Worm (Caenorhabditis elegans) whole organism, L2 larva: ENCODE data around the gene T20G5.9.

Experiments
- Y55F3AM.14 ChIP-seq: fragments of 200-800 bp; sonication (Bioruptor generic); optimal IDR thresholded peaks from 2 replicates; lab custom pipeline; 2018; ENCODE audit warnings: mild to moderate bottlenecking, missing genetic modification characterization, missing compliant biosample characterization
- alr-1 ChIP-seq: fragments of 150-350 bp; optimal IDR thresholded peaks from 2 replicates; lab custom pipeline; 2014; ENCODE audit warnings: missing biosample characterization, missing genetic modification characterization
- ceh-82 ChIP-seq: fragments of 150-350 bp; optimal IDR thresholded peaks from 2 replicates; lab custom pipeline; 2014; ENCODE audit warnings: missing biosample characterization, missing genetic modification characterization
- elt-3 ChIP-seq: sonication (generic microtip); optimal IDR thresholded peaks from 2 replicates; lab custom pipeline; 2017; ENCODE audit warnings: missing biosample characterization, missing genetic modification characterization
- lin-13 ChIP-seq: fragments of 150-350 bp; optimal IDR thresholded peaks from 2 replicates; lab custom pipeline; 2014; ENCODE audit warnings: missing biosample characterization, missing genetic modification reagents, missing genetic modification characterization
- lin-39 ChIP-seq: fragments of 150-350 bp; optimal IDR thresholded peaks from 2 replicates; lab custom pipeline; 2014; ENCODE audit warnings: missing biosample characterization, missing genetic modification reagents, missing genetic modification characterization
- nhr-11 ChIP-seq: fragments of 150-350 bp; optimal IDR thresholded peaks from 2 replicates; lab custom pipeline; 2014; ENCODE audit warnings: missing biosample characterization, missing genetic modification characterization
- nhr-77 ChIP-seq: fragments of 150-350 bp; optimal IDR thresholded peaks from 2 replicates; lab custom pipeline; 2014; ENCODE audit warnings: missing biosample characterization, missing genetic modification characterization
- skn-1 ChIP-seq: sonication (generic microtip); optimal IDR thresholded peaks from 2 replicates; lab custom pipeline; 2017; ENCODE audit warnings: missing biosample characterization, missing genetic modification characterization
- unc-55 ChIP-seq: fragments of 150-350 bp; sonication (generic microtip); optimal IDR thresholded peaks from 3 replicates; lab custom pipeline; 2014; ENCODE audit warnings: missing biosample characterization, missing genetic modification reagents, missing genetic modification characterization
- unc-62 ChIP-seq: fragments of 150-350 bp; optimal IDR thresholded peaks from 2 replicates; lab custom pipeline; 2014; ENCODE audit warnings: missing biosample characterization, missing genetic modification reagents, missing genetic modification characterization
- zag-1 ChIP-seq: fragments of 150-350 bp; optimal IDR thresholded peaks from 2 replicates; lab custom pipeline; 2014; ENCODE audit warnings: missing biosample characterization, missing genetic modification characterization
- ztf-11 ChIP-seq: sonication (generic microtip); optimal IDR thresholded peaks from 2 replicates; lab custom pipeline; 2017; ENCODE audit warnings: missing biosample characterization, missing genetic modification characterization
- ztf-4 ChIP-seq: fragments of 150-350 bp; optimal IDR thresholded peaks from 2 replicates; lab custom pipeline; 2014; ENCODE audit warnings: missing biosample characterization, missing genetic modification characterization

DNA sequence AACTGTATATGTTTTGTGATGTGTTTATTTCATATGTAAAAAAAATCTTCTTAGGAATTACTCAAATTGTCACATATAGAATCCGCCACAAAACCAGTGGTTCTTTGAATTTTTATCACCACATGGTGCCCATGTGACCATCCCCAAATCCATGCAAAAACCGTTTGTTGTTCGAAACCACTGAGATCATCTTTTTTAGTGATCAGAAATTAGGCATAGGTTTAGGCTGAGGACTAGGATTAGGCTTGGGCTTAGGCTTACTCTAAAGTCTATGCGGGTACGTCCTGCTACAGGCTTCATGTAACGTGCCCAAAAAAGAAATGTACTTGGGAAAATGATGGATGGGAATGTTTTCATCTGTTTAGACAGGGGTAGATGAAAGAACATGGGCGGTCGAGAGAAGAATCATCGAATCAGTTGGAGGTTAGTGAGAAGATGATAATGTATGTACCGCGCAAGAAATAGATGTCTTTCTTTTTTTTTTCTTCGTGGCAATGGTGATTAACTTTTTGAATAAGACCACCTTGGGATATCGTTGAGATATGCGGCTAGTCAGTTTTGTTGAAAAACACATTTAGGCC lies 26.7 kb downstream of the T20G5.9 start:
- TF ChIP-seq ceh-82 = no peak
- no peak for TF ChIP-seq elt-3 (tag; lab: Kevin White, UChicago)
- no peak for TF ChIP-seq zag-1 (tag; lab: Kevin White, UChicago)
- TF ChIP-seq skn-1 (tag; lab: Kevin White, UChicago) = no peak
- TF ChIP-seq lin-13 (GFP tag; lab: Kevin White, UChicago) = no peak
- no peak for TF ChIP-seq alr-1 (tag; lab: Kevin White, UChicago)
- TF ChIP-seq unc-55 = no peak
- no peak for TF ChIP-seq unc-62 (GFP tag; lab: Kevin White, UChicago)
- no peak for TF ChIP-seq Y55F3AM.14
- no peak for TF ChIP-seq nhr-11 (tag; lab: Kevin White, UChicago)
- no peak for TF ChIP-seq lin-39 (tag; lab: Kevin White, UChicago)
- no peak for TF ChIP-seq ztf-4 (tag; lab: Kevin White, UChicago)
- TF ChIP-seq nhr-77 (tag; lab: Kevin White, UChicago) = no peak
- no peak for TF ChIP-seq ztf-11 (tag; lab: Kevin White, UChicago)
